Fruit fly (Drosophila melanogaster) whole organism, pupa: Measurements from ENCODE around the gene Mic26-27.

ENCODE experiments used
- CG10348 ChIP-seq: fragments of 200-800 bp; sonication (Bioruptor generic); IDR thresholded peaks from 2 replicates; pipeline ENCODE4 v1.3.6; 2022; ENCODE audit warnings: missing biosample characterization, missing genetic modification characterization
- CG12605 ChIP-seq: fragments of 200-800 bp; sonication (Bioruptor generic); IDR thresholded peaks from 2 replicates; pipeline ENCODE4 v1.3.6; 2022; ENCODE audit warnings: missing biosample characterization, missing genetic modification characterization
- CG13204 ChIP-seq: fragments of 200-800 bp; sonication (Bioruptor generic); optimal IDR thresholded peaks from 2 replicates; lab custom pipeline; 2018; ENCODE audit warnings: missing biosample characterization, mild to moderate bottlenecking, missing genetic modification characterization, moderate library complexity
- CG15710 ChIP-seq: fragments of 200-800 bp; sonication (Bioruptor generic); optimal IDR thresholded peaks from 2 replicates; lab custom pipeline; 2018; ENCODE audit warnings: missing biosample characterization, mild to moderate bottlenecking, missing genetic modification characterization, moderate library complexity
- CG32121 ChIP-seq: fragments of 200-800 bp; sonication (Bioruptor generic); IDR thresholded peaks from 2 replicates; pipeline ENCODE4 v1.3.6; 2022; ENCODE audit warnings: missing biosample characterization, missing genetic modification characterization
- CG8159 ChIP-seq: fragments of 200-800 bp; sonication (Bioruptor generic); optimal IDR thresholded peaks from 3 replicates; lab custom pipeline; 2018; ENCODE audit warnings: missing biosample characterization, mild to moderate bottlenecking, missing genetic modification characterization, moderate library complexity
- CG8301 ChIP-seq: fragments of 200-800 bp; sonication (Bioruptor generic); optimal IDR thresholded peaks from 2 replicates; lab custom pipeline; 2018; ENCODE audit warnings: missing biosample characterization, mild to moderate bottlenecking, missing genetic modification characterization
- D1 ChIP-seq: fragments of 200-800 bp; sonication (Bioruptor generic); optimal IDR thresholded peaks from 2 replicates; lab custom pipeline; 2018; ENCODE audit warnings: missing biosample characterization, mild to moderate bottlenecking, missing genetic modification characterization, moderate library complexity
- EcR ChIP-seq: fragments of 200-800 bp; sonication (Bioruptor generic); optimal IDR thresholded peaks from 3 replicates; lab custom pipeline; 2019; ENCODE audit warnings: missing biosample characterization, missing genetic modification characterization, mild to moderate bottlenecking, moderate library complexity, missing genetic modification reagents
- Pif1A ChIP-seq: fragments of 200-800 bp; sonication (Bioruptor generic); optimal IDR thresholded peaks from 3 replicates; lab custom pipeline; 2016; ENCODE audit warnings: missing biosample characterization, missing genetic modification characterization
- Pif1B ChIP-seq: fragments of 200-800 bp; sonication (Bioruptor generic); optimal IDR thresholded peaks from 3 replicates; lab custom pipeline; 2016; ENCODE audit warnings: missing biosample characterization, missing genetic modification characterization
- fd96Ca ChIP-seq: fragments of 200-800 bp; sonication (Bioruptor generic); IDR thresholded peaks from 3 replicates; pipeline ENCODE4 v1.3.6; 2022; ENCODE audit warnings: missing biosample characterization, missing genetic modification characterization
- gl ChIP-seq: fragments of 200-800 bp; sonication (Bioruptor generic); optimal IDR thresholded peaks from 2 replicates; lab custom pipeline; 2018; ENCODE audit warnings: missing biosample characterization, mild to moderate bottlenecking, missing genetic modification characterization

DNA sequence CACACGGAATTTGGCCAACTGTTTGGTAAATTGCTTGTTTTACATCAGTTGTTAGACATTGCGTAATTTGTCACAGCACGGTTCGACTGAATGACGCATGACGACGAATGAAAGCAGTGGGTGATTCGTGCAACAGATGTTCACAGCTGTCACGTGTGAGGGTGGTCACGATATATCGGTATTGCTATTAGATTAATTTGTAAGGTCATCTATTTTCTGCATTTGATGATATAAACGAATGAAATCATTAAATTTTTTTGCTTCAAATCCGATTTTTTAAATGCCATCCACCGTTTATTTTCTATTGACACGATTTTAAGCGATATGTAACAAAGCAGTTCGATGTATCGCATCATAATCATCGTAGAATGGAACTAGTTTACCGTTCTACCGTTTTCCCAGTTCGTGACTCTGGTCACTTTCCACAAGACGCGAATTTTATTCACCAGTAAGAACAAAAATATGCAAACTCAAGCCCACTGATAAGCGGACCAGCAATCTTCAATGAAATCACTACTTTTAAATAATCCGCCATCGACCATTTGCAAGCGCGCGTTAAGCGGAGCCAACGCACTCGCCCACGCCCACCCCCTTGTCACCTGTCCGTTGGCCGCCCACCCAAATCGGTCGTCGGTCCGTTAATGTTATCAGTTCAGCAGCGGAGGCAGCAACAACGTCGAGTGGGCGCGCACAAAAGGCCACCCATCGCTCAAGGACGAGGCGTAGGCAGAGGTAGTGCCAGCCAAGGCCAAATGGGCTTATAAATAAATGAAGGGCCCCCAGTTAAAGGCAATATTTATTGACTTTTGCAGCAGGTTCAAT is at the start of gene Mic26-27, which contains the start of gene CG5916:
- TF ChIP-seq CG32121: peak; percentile 47; the same call in 1 of the 2 replicates
- TF ChIP-seq CG15710 (tag; lab: Kevin White, UChicago): peak; percentile 34
- peak; percentile 46 for TF ChIP-seq CG13204
- TF ChIP-seq CG10348 (GFP tag; lab: Robert Waterston, UW): no peak
- TF ChIP-seq CG8159 (tag; lab: Kevin White, UChicago): peak; percentile 35
- TF ChIP-seq D1 (tag; lab: Kevin White, UChicago): no peak
- TF ChIP-seq gl (tag; lab: Kevin White, UChicago): no peak
- TF ChIP-seq Pif1B (GFP tag; lab: Kevin White, UChicago): no peak
- TF ChIP-seq Pif1A (GFP tag; lab: Kevin White, UChicago): peak; percentile 19
- no peak for TF ChIP-seq CG12605 (GFP tag; lab: Robert Waterston, UW)
- peak; percentile 56 for TF ChIP-seq EcR (GFP tag; lab: Kevin White, UChicago)
- TF ChIP-seq fd96Ca (GFP tag; lab: Robert Waterston, UW): peak; percentile 86
- TF ChIP-seq CG8301 (tag; lab: Kevin White, UChicago): peak; percentile 4
